Fruit fly (Drosophila melanogaster): ENCODE results near the gene SrpRbeta.

The SrpRbeta gene

dm6 chr3L:8681896-8682550 is 38.0 kb downstream of the SrpRbeta start:
- TF ChIP-seq CG9948 (tag; optimal IDR thresholded peaks at IDR 0.05) (no peak), Snoo (tag; optimal IDR thresholded peaks at IDR 0.05) (no peak), CG12605 (GFP tag; IDR thresholded peaks at IDR 0.05) (no peak), gl (tag; optimal IDR thresholded peaks at IDR 0.05) (no peak)

dm6 chr3L:8681271-8681670 is 38.8 kb downstream of the SrpRbeta start:
- TF ChIP-seq CG10348 (GFP tag; IDR thresholded peaks at IDR 0.05) (no peak), rn (GFP tag; IDR thresholded peaks at IDR 0.05) (no peak), EcR (GFP tag; optimal IDR thresholded peaks at IDR 0.05) (peak; percentile 8), Ets98B (GFP tag; IDR thresholded peaks at IDR 0.05) (no peak)

dm6 chr3L:8680353-8680752 is 39.7 kb downstream of the SrpRbeta start:
- no peak for TF ChIP-seq fd96Ca (GFP tag; IDR thresholded peaks at IDR 0.05)
- 0 out of 3 replicates have a peak, but pooled peaks have one; percentile 12 for TF ChIP-seq CG4496 (GFP tag; IDR thresholded peaks at IDR 0.05)

dm6 chr3L:8677774-8678173 is 42.3 kb downstream of the SrpRbeta start:
- TF ChIP-seq EcR (GFP tag; optimal IDR thresholded peaks at IDR 0.05) (no peak), CG32121 (GFP tag; IDR thresholded peaks at IDR 0.05) (no peak), CG9948 (tag; optimal IDR thresholded peaks at IDR 0.05) (no peak), Ets98B (GFP tag; IDR thresholded peaks at IDR 0.05) (no peak), CG4496 (GFP tag; IDR thresholded peaks at IDR 0.05) (no peak), gl (tag; optimal IDR thresholded peaks at IDR 0.05) (no peak), CG17806 (tag; optimal IDR thresholded peaks at IDR 0.05) (no peak), Snoo (tag; optimal IDR thresholded peaks at IDR 0.05) (no peak), CG34367 (tag; optimal IDR thresholded peaks at IDR 0.05) (no peak), CG13204 (GFP tag; optimal IDR thresholded peaks at IDR 0.05) (no peak), CG15710 (tag; optimal IDR thresholded peaks at IDR 0.05) (no peak), CG8301 (tag; optimal IDR thresholded peaks at IDR 0.05) (no peak), CG12605 (GFP tag; IDR thresholded peaks at IDR 0.05) (no peak), rn (GFP tag; IDR thresholded peaks at IDR 0.05) (no peak), Pif1A (GFP tag; optimal IDR thresholded peaks at IDR 0.05) (no peak), fd96Ca (GFP tag; IDR thresholded peaks at IDR 0.05) (no peak), CG8159 (tag; optimal IDR thresholded peaks at IDR 0.05) (no peak), CG10348 (GFP tag; IDR thresholded peaks at IDR 0.05) (no peak)

dm6 chr3L:8676500-8676899 is 43.5 kb downstream of the SrpRbeta start:
- TF ChIP-seq D1 (tag; optimal IDR thresholded peaks at IDR 0.05) (no peak), CG4496 (GFP tag; IDR thresholded peaks at IDR 0.05) (0 out of 3 replicates have a peak, but pooled peaks have one; percentile 28)

dm6 chr3L:8675545-8676084 is 44.4 kb downstream of the SrpRbeta start, which contains the start of gene hry:
TSS of gene hry (plus strand) at chr3L:8675759.
- no peak for TF ChIP-seq CG17806 (tag; optimal IDR thresholded peaks at IDR 0.05)
- TF ChIP-seq CG8159 (tag; optimal IDR thresholded peaks at IDR 0.05) = peak; percentile 21
- TF ChIP-seq Pif1A (GFP tag; optimal IDR thresholded peaks at IDR 0.05) = peak; percentile 56
- peak; percentile 30 for TF ChIP-seq CG15710 (tag; optimal IDR thresholded peaks at IDR 0.05)
- TF ChIP-seq CG8301 (tag; optimal IDR thresholded peaks at IDR 0.05) = no peak
- TF ChIP-seq CG10348 (GFP tag; IDR thresholded peaks at IDR 0.05) = no peak
- TF ChIP-seq CG13204 (GFP tag; optimal IDR thresholded peaks at IDR 0.05) = peak; percentile 99
- TF ChIP-seq D1 (tag; optimal IDR thresholded peaks at IDR 0.05) = no peak
- no peak for TF ChIP-seq rn (GFP tag; IDR thresholded peaks at IDR 0.05)
- peak; percentile 67; the same call in 2 of the 3 replicates for TF ChIP-seq CG4496 (GFP tag; IDR thresholded peaks at IDR 0.05)
- TF ChIP-seq CG32121 (GFP tag; IDR thresholded peaks at IDR 0.05) = peak; percentile 56; the same call in 1 of the 2 replicates
- no peak for TF ChIP-seq CG34367 (tag; optimal IDR thresholded peaks at IDR 0.05)
- peak; percentile 87 for TF ChIP-seq EcR (GFP tag; optimal IDR thresholded peaks at IDR 0.05)
- TF ChIP-seq fd96Ca (GFP tag; IDR thresholded peaks at IDR 0.05) = peak; percentile 61; the same call in 1 of the 3 replicates
- peak; percentile 8 for TF ChIP-seq CG14655 (GFP tag; optimal IDR thresholded peaks at IDR 0.05)
- peak; percentile 41 for TF ChIP-seq gl (tag; optimal IDR thresholded peaks at IDR 0.05)
- peak; percentile 56; the same call in 1 of the 2 replicates for TF ChIP-seq Ets98B (GFP tag; IDR thresholded peaks at IDR 0.05)
- TF ChIP-seq CG9948 (tag; optimal IDR thresholded peaks at IDR 0.05) = peak; percentile 13
- peak; percentile 74 for TF ChIP-seq Pif1B (GFP tag; optimal IDR thresholded peaks at IDR 0.05)
- 0 out of 2 replicates have a peak, but pooled peaks have one; percentile 31 for TF ChIP-seq CG12605 (GFP tag; IDR thresholded peaks at IDR 0.05)
- peak; percentile 59 for TF ChIP-seq Snoo (tag; optimal IDR thresholded peaks at IDR 0.05)

- TF ChIP-seq CG34367 (tag; optimal IDR thresholded peaks at IDR 0.05) (no peak), Snoo (tag; optimal IDR thresholded peaks at IDR 0.05) (no peak), CG4496 (GFP tag; IDR thresholded peaks at IDR 0.05) (no peak; the same call in 2 of the 3 replicates), CG8159 (tag; optimal IDR thresholded peaks at IDR 0.05) (no peak), EcR (GFP tag; optimal IDR thresholded peaks at IDR 0.05) (no peak), CG13204 (GFP tag; optimal IDR thresholded peaks at IDR 0.05) (no peak), rn (GFP tag; IDR thresholded peaks at IDR 0.05) (no peak), CG10348 (GFP tag; IDR thresholded peaks at IDR 0.05) (no peak)
Observed at dm6 chr3L:8675029-8675544, 44.9 kb downstream of the SrpRbeta start.
